Worm (Caenorhabditis elegans) whole organism, L4/young adult: ENCODE results near the gene gei-18.

Experiments used
- W03F9.2 ChIP-seq: fragments of 150-350 bp; optimal IDR thresholded peaks from 2 replicates; lab custom pipeline; 2014; ENCODE audit warnings: missing biosample characterization, missing genetic modification characterization
- him-1 ChIP-seq: sonication (generic microtip); optimal IDR thresholded peaks from 2 replicates; lab custom pipeline; 2016; ENCODE audit warnings: missing genotype, missing genetic modification reagents, missing genetic modification characterization, missing compliant biosample characterization

ce11 chrIV:13941640-13942039, 40.7 kb downstream of the gei-18 start:
- TF ChIP-seq him-1 (tag; lab: Kevin White, UChicago) (no peak), W03F9.2 (tag; lab: Kevin White, UChicago) (no peak)
